Worm (Caenorhabditis elegans) whole organism, L4 larva: ENCODE data around the gene dmsr-4.

ENCODE experiments used
- D1046.2 ChIP-seq: fragments of 200-800 bp; sonication (Bioruptor generic); IDR thresholded peaks from 2 replicates; pipeline ENCODE4 v1.3.6; 2022; ENCODE audit warnings: missing genetic modification characterization, missing compliant biosample characterization
- F44E2.7 ChIP-seq: fragments of 200-800 bp; sonication (Bioruptor generic); IDR thresholded peaks from 2 replicates; pipeline ENCODE4 v2.1.2; 2022; ENCODE audit warnings: missing genetic modification characterization, missing compliant biosample characterization
- Y75B8A.6 ChIP-seq: fragments of 200-800 bp; sonication (Bioruptor generic); IDR thresholded peaks from 2 replicates; pipeline ENCODE4 v1.3.6; 2022; ENCODE audit warnings: missing genetic modification reagents, missing genetic modification characterization, missing compliant biosample characterization
- aha-1 ChIP-seq: fragments of 150-350 bp; peaks from one replicate; lab custom pipeline; 2014; ENCODE audit warnings: missing biosample characterization, missing genetic modification characterization
- ama-1 ChIP-seq: fragments of 150-350 bp; optimal IDR thresholded peaks from 2 replicates; lab custom pipeline; 2014; ENCODE audit warnings: inconsistent platforms, mixed read lengths
- arid-1 ChIP-seq: fragments of 200-800 bp; sonication (Bioruptor generic); conservative IDR thresholded peaks from 2 replicates; pipeline ENCODE4 v1.3.6; 2022; ENCODE audit warnings: missing genetic modification reagents, missing genetic modification characterization, missing compliant biosample characterization
- attf-4 ChIP-seq: sonication (generic microtip); optimal IDR thresholded peaks from 3 replicates; lab custom pipeline; 2017; ENCODE audit warnings: missing biosample characterization, missing genetic modification characterization
- ceh-28 ChIP-seq: fragments of 150-350 bp; optimal IDR thresholded peaks from 2 replicates; lab custom pipeline; 2014; ENCODE audit warnings: missing biosample characterization, missing genetic modification reagents, missing genetic modification characterization
- ceh-82 ChIP-seq: sonication (generic microtip); optimal IDR thresholded peaks from 2 replicates; lab custom pipeline; 2017; ENCODE audit warnings: missing biosample characterization, missing genetic modification characterization
- ces-1 ChIP-seq: fragments of 150-350 bp; sonication (generic microtip); optimal IDR thresholded peaks from 4 replicates; lab custom pipeline; 2014; ENCODE audit warnings: missing biosample characterization, missing genetic modification reagents, missing genetic modification characterization
- cey-2 ChIP-seq: sonication (generic microtip); optimal IDR thresholded peaks from 3 replicates; lab custom pipeline; 2017; ENCODE audit warnings: missing genetic modification characterization, mild to moderate bottlenecking, missing compliant biosample characterization, antibody characterized with exemption, borderline replicate concordance; ENCODE audit not compliant: insufficient read depth
- ctbp-1 ChIP-seq: fragments of 200-800 bp; sonication (Bioruptor generic); IDR thresholded peaks from 2 replicates; pipeline ENCODE4 v1.3.6; 2022; ENCODE audit warnings: missing genetic modification reagents, missing genetic modification characterization, missing compliant biosample characterization
- daf-12 ChIP-seq: fragments of 150-350 bp; optimal IDR thresholded peaks from 2 replicates; lab custom pipeline; 2014; ENCODE audit warnings: missing biosample characterization, missing genetic modification reagents, missing genetic modification characterization
- daf-16 ChIP-seq, 3 experiments: sonication (generic microtip); optimal IDR thresholded peaks; 2 replicates each; lab custom pipeline; 2016 to 2017; ENCODE audit warnings: missing genetic modification characterization in 3 of 3, missing genetic modification reagents in 3 of 3, mild to moderate bottlenecking in 2 of 3, missing compliant biosample characterization in 2 of 3, missing biosample characterization in 1 of 3, moderate library complexity in 1 of 3
- dmd-8 ChIP-seq: fragments of 200-800 bp; sonication (Bioruptor generic); IDR thresholded peaks from 2 replicates; pipeline ENCODE4 v1.3.6; 2022; ENCODE audit warnings: missing genetic modification characterization, missing compliant biosample characterization
- fos-1 ChIP-seq: fragments of 150-350 bp; optimal IDR thresholded peaks from 2 replicates; lab custom pipeline; 2014; ENCODE audit warnings: missing biosample characterization, missing genetic modification characterization
- gei-8 ChIP-seq: fragments of 200-800 bp; sonication (Bioruptor generic); optimal IDR thresholded peaks from 2 replicates; lab custom pipeline; 2018; ENCODE audit warnings: mild to moderate bottlenecking, missing genetic modification characterization, missing compliant biosample characterization
- lim-7 ChIP-seq: fragments of 200-800 bp; sonication (Bioruptor generic); IDR thresholded peaks from 2 replicates; pipeline ENCODE4 v1.3.6; 2022; ENCODE audit warnings: missing genetic modification characterization, missing compliant biosample characterization
- lin-1 ChIP-seq: fragments of 200-800 bp; sonication (Bioruptor generic); IDR thresholded peaks from 2 replicates; pipeline ENCODE4 v1.3.6; 2022; ENCODE audit warnings: missing genetic modification reagents, missing genetic modification characterization, missing compliant biosample characterization
- lin-13 ChIP-seq: fragments of 150-350 bp; optimal IDR thresholded peaks from 2 replicates; lab custom pipeline; 2014; ENCODE audit warnings: missing biosample characterization, missing genetic modification reagents, missing genetic modification characterization
- lin-39 ChIP-seq: fragments of 150-350 bp; optimal IDR thresholded peaks from 2 replicates; lab custom pipeline; 2014; ENCODE audit warnings: missing biosample characterization, missing genetic modification reagents, missing genetic modification characterization
- lsy-2 ChIP-seq, 2 experiments: fragments of 150-350 bp in 1 of 2; sonication (generic microtip) in 1 of 2; optimal IDR thresholded peaks; 2 replicates each; lab custom pipeline; 2014 to 2017; ENCODE audit warnings: missing biosample characterization in 2 of 2, missing genetic modification characterization in 2 of 2
- madf-5 ChIP-seq, 2 experiments: fragments of 200-800 bp; sonication (Bioruptor generic); IDR thresholded peaks; 2 replicates each; pipeline ENCODE4 v1.3.6; 2022; ENCODE audit warnings: missing compliant biosample characterization in 2 of 2, missing genetic modification characterization in 2 of 2
- mes-2 ChIP-seq: sonication (generic microtip); optimal IDR thresholded peaks from 2 replicates; lab custom pipeline; 2016; ENCODE audit warnings: missing genotype, mild to moderate bottlenecking, missing genetic modification characterization, missing compliant biosample characterization; ENCODE audit not compliant: poor library complexity, severe bottlenecking
- mxl-2 ChIP-seq: fragments of 200-800 bp; sonication (Bioruptor generic); conservative IDR thresholded peaks from 2 replicates; pipeline ENCODE4 v1.3.6; 2022; ENCODE audit warnings: missing genetic modification reagents, missing genetic modification characterization, missing compliant biosample characterization
- mxl-3 ChIP-seq: fragments of 200-800 bp; sonication (Bioruptor generic); optimal IDR thresholded peaks from 2 replicates; lab custom pipeline; 2018; ENCODE audit warnings: mild to moderate bottlenecking, missing genetic modification characterization, missing compliant biosample characterization
- nhr-102 ChIP-seq: sonication (generic microtip); optimal IDR thresholded peaks from 2 replicates; lab custom pipeline; 2016; ENCODE audit warnings: mild to moderate bottlenecking, missing genetic modification characterization, moderate library complexity, missing compliant biosample characterization
- nhr-11 ChIP-seq: fragments of 150-350 bp; optimal IDR thresholded peaks from 2 replicates; lab custom pipeline; 2014; ENCODE audit warnings: missing biosample characterization, missing genetic modification characterization
- nhr-111 ChIP-seq: fragments of 200-800 bp; sonication (Bioruptor generic); optimal IDR thresholded peaks from 2 replicates; lab custom pipeline; 2018; ENCODE audit warnings: mild to moderate bottlenecking, missing genetic modification characterization, missing compliant biosample characterization
- nhr-25 ChIP-seq: sonication (generic microtip); optimal IDR thresholded peaks from 2 replicates; lab custom pipeline; 2017; ENCODE audit warnings: missing genetic modification characterization, mild to moderate bottlenecking, missing compliant biosample characterization, antibody characterized with exemption, moderate library complexity, borderline replicate concordance; ENCODE audit not compliant: insufficient read depth
- php-3 ChIP-seq: fragments of 200-800 bp; sonication (Bioruptor generic); IDR thresholded peaks from 2 replicates; pipeline ENCODE4 v1.3.6; 2022; ENCODE audit warnings: missing genetic modification reagents, missing genetic modification characterization, missing compliant biosample characterization
- pqm-1 ChIP-seq: sonication (generic microtip); optimal IDR thresholded peaks from 2 replicates; lab custom pipeline; 2017; ENCODE audit warnings: missing biosample characterization, missing genetic modification characterization
- saeg-2 ChIP-seq: fragments of 200-800 bp; sonication (Bioruptor generic); IDR thresholded peaks from 2 replicates; pipeline ENCODE4 v1.3.6; 2022; ENCODE audit warnings: missing genetic modification reagents, missing genetic modification characterization, missing compliant biosample characterization
- sdz-12 ChIP-seq: fragments of 200-800 bp; sonication (Bioruptor generic); optimal IDR thresholded peaks from 2 replicates; lab custom pipeline; 2018; ENCODE audit warnings: mild to moderate bottlenecking, missing genetic modification characterization, missing compliant biosample characterization
- spr-1 ChIP-seq: sonication (generic microtip); optimal IDR thresholded peaks from 2 replicates; lab custom pipeline; 2016; ENCODE audit warnings: mild to moderate bottlenecking, missing genetic modification characterization, missing compliant biosample characterization
- unc-130 ChIP-seq: sonication (generic microtip); optimal IDR thresholded peaks from 2 replicates; lab custom pipeline; 2016; ENCODE audit warnings: missing genetic modification reagents, missing genetic modification characterization, missing compliant biosample characterization
- zag-1 ChIP-seq: fragments of 150-350 bp; optimal IDR thresholded peaks from 2 replicates; lab custom pipeline; 2014; ENCODE audit warnings: missing biosample characterization, missing genetic modification characterization

Gene dmsr-4

ce11 chrII:341282-341681 lies 15.6 kb downstream of the dmsr-4 start:
- TF ChIP-seq D1046.2 (GFP tag; lab: Robert Waterston, UW) (no peak), F44E2.7 (no peak), saeg-2 (no peak), lsy-2 (tag; optimal IDR thresholded peaks at IDR 0.05; lab: Kevin White, UChicago) (no peak), daf-12 (no peak), lin-13 (no peak), arid-1 (GFP tag; lab: Robert Waterston, UW) (no peak), ctbp-1 (no peak), daf-16 (GFP tag; optimal IDR thresholded peaks at IDR 0.05; lab: Kevin White, UChicago) (no peak), daf-16 (tag; optimal IDR thresholded peaks at IDR 0.05; lab: Kevin White, UChicago) (no peak), mxl-2 (no peak), attf-4 (tag; lab: Kevin White, UChicago) (no peak), aha-1 (peak; percentile 19), madf-5 (GFP tag; IDR thresholded peaks at IDR 0.05; lab: Robert Waterston, UW) (0 out of 4 replicates have a peak, but pooled peaks of 1 of the 2 experiments have one; percentile 25), mes-2 (tag; lab: Kevin White, UChicago) (no peak), Y75B8A.6 (GFP tag; lab: Robert Waterston, UW) (no peak)

- TF ChIP-seq aha-1 (peak; percentile 91), ceh-28 (tag; lab: Kevin White, UChicago) (no peak)
These were observed 16.2 kb downstream of the dmsr-4 start for ce11 chrII:340714-341113.

ce11 chrII:340224-340623 lies 16.6 kb downstream of the dmsr-4 start, which contains the start of gene clc-31:
Gene clc-31 (plus strand): TSS chrII:340524.
- TF ChIP-seq php-3 (GFP tag; lab: Robert Waterston, UW), result no peak
- TF ChIP-seq mxl-3 (GFP tag; lab: Kevin White, UChicago), result no peak
- TF ChIP-seq nhr-102 (tag; lab: Kevin White, UChicago), result no peak
- TF ChIP-seq dmd-8, result no peak
- no peak for TF ChIP-seq madf-5 (GFP tag; IDR thresholded peaks at IDR 0.05; lab: Robert Waterston, UW)
- no peak for TF ChIP-seq ceh-82 (tag; lab: Kevin White, UChicago)
- no peak for TF ChIP-seq nhr-111 (GFP tag; lab: Kevin White, UChicago)
- no peak for TF ChIP-seq zag-1 (tag; lab: Kevin White, UChicago)
- TF ChIP-seq sdz-12 (GFP tag; lab: Kevin White, UChicago), result no peak
- TF ChIP-seq lin-39 (tag; lab: Kevin White, UChicago), result no peak
- TF ChIP-seq lin-1 (GFP tag; lab: Robert Waterston, UW), result no peak
- TF ChIP-seq ces-1 (GFP tag; lab: Kevin White, UChicago), result no peak
- TF ChIP-seq ceh-28 (tag; lab: Kevin White, UChicago), result no peak
- TF ChIP-seq gei-8, result no peak
- TF ChIP-seq pqm-1 (tag; lab: Kevin White, UChicago), result no peak
- no peak for TF ChIP-seq spr-1 (tag; lab: Kevin White, UChicago)
- TF ChIP-seq nhr-11 (tag; lab: Kevin White, UChicago), result no peak
- no peak for TF ChIP-seq fos-1
- no peak for TF ChIP-seq cey-2 (tag; lab: Kevin White, UChicago)
- TF ChIP-seq, all 104 proteins: peak for 0

- TF ChIP-seq nhr-25, result no peak
- TF ChIP-seq ama-1 (lab: Kevin White, UChicago), result no peak
- no peak for TF ChIP-seq lim-7 (GFP tag; lab: Robert Waterston, UW)
- TF ChIP-seq unc-130 (GFP tag; lab: Kevin White, UChicago), result no peak
- TF ChIP-seq lin-1 (GFP tag; lab: Robert Waterston, UW), result no peak
These were observed 19.5 kb downstream of the dmsr-4 start, which contains the start of gene cpn-2 for ce11 chrII:337233-337832. Gene cpn-2 (plus strand): TSS chrII:337782.
